Fruit fly (Drosophila melanogaster) whole organism, embryonic: ENCODE measurements around the gene Snr1.

Experiments
- Adf1 ChIP-seq: fragments of 200-800 bp; sonication (Bioruptor generic); IDR thresholded peaks from 2 replicates; pipeline ENCODE4 v1.3.6; 2022; ENCODE audit warnings: missing biosample characterization, missing genetic modification characterization
- Atf-2 ChIP-seq: fragments of 200-800 bp; sonication (Bioruptor generic); optimal IDR thresholded peaks from 2 replicates; lab custom pipeline; 2016; ENCODE audit warnings: missing biosample characterization, missing genetic modification characterization
- BEAF-32 ChIP-seq: fragments of 200-800 bp; sonication (Bioruptor generic); optimal IDR thresholded peaks from 3 replicates; lab custom pipeline; 2017; ENCODE audit warnings: missing biosample characterization, missing genetic modification characterization, mild to moderate bottlenecking, moderate library complexity, missing genetic modification reagents
- Bgb ChIP-seq: fragments of 200-800 bp; sonication (Bioruptor generic); IDR thresholded peaks from 2 replicates; pipeline ENCODE4 v1.3.6; 2022; ENCODE audit warnings: missing biosample characterization, missing genetic modification characterization; ENCODE audit not compliant: partially characterized antibody
- CG10209 ChIP-seq: fragments of 200-800 bp; sonication (Bioruptor generic); optimal IDR thresholded peaks from 3 replicates; lab custom pipeline; 2017; ENCODE audit warnings: missing biosample characterization, mild to moderate bottlenecking, missing genetic modification characterization, missing genetic modification reagents
- CG12769 ChIP-seq: fragments of 200-800 bp; sonication (Bioruptor generic); optimal IDR thresholded peaks from 2 replicates; lab custom pipeline; 2019; ENCODE audit warnings: missing biosample characterization, mild to moderate bottlenecking, missing genetic modification characterization, moderate library complexity
- CG13287 ChIP-seq: fragments of 200-800 bp; sonication (Bioruptor generic); IDR thresholded peaks from 2 replicates; pipeline ENCODE4 v1.3.6; 2022; ENCODE audit warnings: missing biosample characterization, missing genetic modification characterization; ENCODE audit not compliant: partially characterized antibody
- CG15514 ChIP-seq: fragments of 200-800 bp; sonication (Bioruptor generic); optimal IDR thresholded peaks from 3 replicates; lab custom pipeline; 2017; ENCODE audit warnings: missing biosample characterization, missing genetic modification characterization, mild to moderate bottlenecking, moderate library complexity, missing genetic modification reagents
- CG2678 ChIP-seq: fragments of 200-800 bp; sonication (Bioruptor generic); optimal IDR thresholded peaks from 3 replicates; lab custom pipeline; 2019; ENCODE audit warnings: missing biosample characterization, mild to moderate bottlenecking, missing genetic modification characterization, moderate library complexity
- CG3065 ChIP-seq: fragments of 200-800 bp; sonication (Bioruptor generic); optimal IDR thresholded peaks from 2 replicates; lab custom pipeline; 2016; ENCODE audit warnings: missing biosample characterization, missing genetic modification characterization
- CG34376 ChIP-seq: fragments of 200-800 bp; sonication (Bioruptor generic); optimal IDR thresholded peaks from 2 replicates; lab custom pipeline; 2018; ENCODE audit warnings: missing biosample characterization, mild to moderate bottlenecking, missing genetic modification characterization
- CG34422 ChIP-seq: fragments of 200-800 bp; sonication (Bioruptor generic); IDR thresholded peaks from 3 replicates; pipeline ENCODE4 v1.3.6; 2022; ENCODE audit warnings: missing biosample characterization, missing genetic modification characterization
- CG3726 ChIP-seq: fragments of 200-800 bp; sonication (Bioruptor generic); IDR thresholded peaks from 3 replicates; pipeline ENCODE4, ENCODE4 v1.3.6; 2022; ENCODE audit warnings: missing biosample characterization, missing genetic modification characterization
- CG4282 ChIP-seq: fragments of 200-800 bp; sonication (Bioruptor generic); optimal IDR thresholded peaks from 2 replicates; lab custom pipeline; 2016; ENCODE audit warnings: missing biosample characterization, missing genetic modification characterization
- CG4730 ChIP-seq: fragments of 200-800 bp; sonication (Bioruptor generic); IDR thresholded peaks from 2 replicates; pipeline ENCODE4 v1.3.6; 2022; ENCODE audit warnings: missing biosample characterization, missing genetic modification characterization
- CG5180 ChIP-seq: fragments of 200-800 bp; sonication (Bioruptor generic); optimal IDR thresholded peaks from 3 replicates; lab custom pipeline; 2017; ENCODE audit warnings: missing biosample characterization, missing genetic modification characterization, mild to moderate bottlenecking, moderate library complexity, missing genetic modification reagents
- CG7271 ChIP-seq: fragments of 200-800 bp; sonication (Bioruptor generic); optimal IDR thresholded peaks from 2 replicates; lab custom pipeline; 2018; ENCODE audit warnings: missing biosample characterization, mild to moderate bottlenecking, missing genetic modification characterization, moderate library complexity
- CG7928 ChIP-seq: fragments of 200-800 bp; sonication (Bioruptor generic); optimal IDR thresholded peaks from 2 replicates; lab custom pipeline; 2017; ENCODE audit warnings: missing biosample characterization, mild to moderate bottlenecking, missing genetic modification characterization
- Chrac-16 ChIP-seq: fragments of 200-800 bp; sonication (Bioruptor generic); optimal IDR thresholded peaks from 3 replicates; lab custom pipeline; 2016; ENCODE audit warnings: missing biosample characterization, missing genetic modification characterization
- CoRest ChIP-seq: fragments of 200-800 bp; sonication (Bioruptor generic); optimal IDR thresholded peaks from 3 replicates; lab custom pipeline; 2018; ENCODE audit warnings: missing biosample characterization, mild to moderate bottlenecking, missing genetic modification characterization, moderate library complexity
- Deaf1 ChIP-seq: fragments of 200-800 bp; optimal IDR thresholded peaks from 3 replicates; lab custom pipeline; 2019; ENCODE audit warnings: missing biosample characterization, mild to moderate bottlenecking, missing genetic modification characterization, moderate library complexity
- Dip2 ChIP-seq: fragments of 200-800 bp; sonication (Bioruptor generic); IDR thresholded peaks from 2 replicates; pipeline ENCODE4 v1.3.6; 2022; ENCODE audit warnings: missing biosample characterization, missing genetic modification characterization
- Doc3 ChIP-seq: fragments of 200-800 bp; sonication (Bioruptor generic); IDR thresholded peaks from 3 replicates; pipeline ENCODE4 v1.3.6; 2022; ENCODE audit warnings: missing biosample characterization, missing genetic modification characterization; ENCODE audit not compliant: partially characterized antibody
- Dp ChIP-seq: fragments of 200-800 bp; sonication (Bioruptor generic); optimal IDR thresholded peaks from 2 replicates; lab custom pipeline; 2018; ENCODE audit warnings: missing biosample characterization, mild to moderate bottlenecking, missing genetic modification characterization, moderate library complexity
- MBD-R2 ChIP-seq: fragments of 200-800 bp; sonication (Bioruptor generic); IDR thresholded peaks from 2 replicates; pipeline ENCODE4 v1.3.6; 2022; ENCODE audit warnings: missing biosample characterization, missing genetic modification characterization
- Med ChIP-seq: fragments of 200-800 bp; sonication (Bioruptor generic); peaks from one replicate; lab custom pipeline; 2016; ENCODE audit warnings: missing biosample characterization, missing genetic modification characterization, mild to moderate bottlenecking, inconsistent platforms, moderate library complexity
- NK7.1 ChIP-seq: fragments of 200-800 bp; sonication (Bioruptor generic); optimal IDR thresholded peaks from 3 replicates; lab custom pipeline; 2016; ENCODE audit warnings: missing biosample characterization, missing genetic modification characterization
- Oli ChIP-seq: fragments of 200-800 bp; sonication (Bioruptor generic); optimal IDR thresholded peaks from 2 replicates; lab custom pipeline; 2018; ENCODE audit warnings: missing biosample characterization, mild to moderate bottlenecking, missing genetic modification characterization, moderate library complexity
- Ravus ChIP-seq: fragments of 200-800 bp; sonication (Bioruptor generic); IDR thresholded peaks from 2 replicates; pipeline ENCODE4 v1.3.6; 2022; ENCODE audit warnings: missing biosample characterization, missing genetic modification characterization
- Scr ChIP-seq: fragments of 200-800 bp; sonication (Bioruptor generic); IDR thresholded peaks from 2 replicates; pipeline ENCODE4 v1.3.6; 2022; ENCODE audit warnings: missing biosample characterization, missing genetic modification characterization; ENCODE audit not compliant: partially characterized antibody
- ac ChIP-seq: fragments of 200-800 bp; sonication (Bioruptor generic); optimal IDR thresholded peaks from 3 replicates; lab custom pipeline; 2017; ENCODE audit warnings: missing biosample characterization, mild to moderate bottlenecking, missing genetic modification characterization
- amos ChIP-seq: fragments of 200-800 bp; sonication (Bioruptor generic); IDR thresholded peaks from 2 replicates; pipeline ENCODE4 v1.3.6; 2022; ENCODE audit warnings: missing biosample characterization, missing genetic modification characterization; ENCODE audit not compliant: partially characterized antibody
- ara ChIP-seq: fragments of 200-800 bp; sonication (Bioruptor generic); IDR thresholded peaks from 2 replicates; pipeline ENCODE4 v1.3.6; 2022; ENCODE audit warnings: missing biosample characterization, missing genetic modification characterization
- bsh ChIP-seq, 2 experiments: fragments of 200-800 bp; sonication (Bioruptor generic); optimal IDR thresholded peaks; 2 replicates each; lab custom pipeline; 2017 to 2018; ENCODE audit warnings: mild to moderate bottlenecking in 2 of 2, missing biosample characterization in 2 of 2, missing genetic modification characterization in 2 of 2, moderate library complexity in 1 of 2
- cad ChIP-seq: fragments of >200 bp; optimal IDR thresholded peaks from 2 replicates; lab custom pipeline; 2017; ENCODE audit warnings: missing biosample characterization, missing genetic modification characterization
- cato ChIP-seq: fragments of 200-800 bp; sonication (Bioruptor generic); optimal IDR thresholded peaks from 2 replicates; lab custom pipeline; 2016; ENCODE audit warnings: missing biosample characterization, missing genetic modification characterization, borderline replicate concordance
- corto ChIP-seq: fragments of 200-800 bp; sonication (Bioruptor generic); optimal IDR thresholded peaks from 2 replicates; lab custom pipeline; 2016; ENCODE audit warnings: missing biosample characterization, mild to moderate bottlenecking, missing genetic modification characterization, moderate library complexity
- en ChIP-seq: fragments of 200-800 bp; sonication (Bioruptor generic); optimal IDR thresholded peaks from 2 replicates; lab custom pipeline; 2016; ENCODE audit warnings: missing biosample characterization, missing genetic modification characterization
- ftz-f1 ChIP-seq: fragments of 200-800 bp; sonication (Bioruptor generic); optimal IDR thresholded peaks from 2 replicates; lab custom pipeline; 2016; ENCODE audit warnings: missing biosample characterization, missing genetic modification characterization
- gem ChIP-seq: fragments of 200-800 bp; sonication (Bioruptor generic); optimal IDR thresholded peaks from 2 replicates; lab custom pipeline; 2019; ENCODE audit warnings: missing biosample characterization, mild to moderate bottlenecking, missing genetic modification characterization, moderate library complexity
- grn ChIP-seq: fragments of 200-800 bp; sonication (Bioruptor generic); optimal IDR thresholded peaks from 3 replicates; lab custom pipeline; 2017; ENCODE audit warnings: missing biosample characterization, missing genetic modification characterization
- ham ChIP-seq: fragments of 200-800 bp; sonication (Bioruptor generic); IDR thresholded peaks from 2 replicates; pipeline ENCODE4 v1.3.6; 2022; ENCODE audit warnings: missing biosample characterization, missing genetic modification characterization
- ind ChIP-seq: fragments of 200-800 bp; sonication (Bioruptor generic); optimal IDR thresholded peaks from 3 replicates; lab custom pipeline; 2016; ENCODE audit warnings: missing biosample characterization, missing genetic modification characterization
- mirr ChIP-seq: fragments of 200-800 bp; sonication (Bioruptor generic); optimal IDR thresholded peaks from 3 replicates; lab custom pipeline; 2018; ENCODE audit warnings: missing biosample characterization, mild to moderate bottlenecking, missing genetic modification characterization
- nerfin-1 ChIP-seq: fragments of 200-800 bp; sonication (Bioruptor generic); optimal IDR thresholded peaks from 3 replicates; lab custom pipeline; 2019; ENCODE audit warnings: missing biosample characterization, mild to moderate bottlenecking, missing genetic modification characterization, moderate library complexity
- nerfin-2 ChIP-seq: fragments of 200-800 bp; sonication (Bioruptor generic); IDR thresholded peaks from 2 replicates; pipeline ENCODE4 v1.3.6; 2022; ENCODE audit warnings: missing biosample characterization, missing genetic modification characterization; ENCODE audit not compliant: partially characterized antibody
- pan ChIP-seq, 4 experiments: fragments of >200 bp in 3 of 4; fragments of 200-800 bp in 1 of 4; sonication (Bioruptor generic) in 1 of 4; optimal IDR thresholded peaks in 3 of 4; IDR thresholded peaks in 1 of 4; 2 replicates each; pipeline versions ENCODE4 v1.3.6 to Lab custom; 2017 to 2022; ENCODE audit warnings: missing biosample characterization in 2 of 4, missing genetic modification characterization in 2 of 4, mixed read lengths in 1 of 4
- pita ChIP-seq: fragments of 200-800 bp; sonication (Bioruptor generic); optimal IDR thresholded peaks from 2 replicates; lab custom pipeline; 2017; ENCODE audit warnings: missing biosample characterization, mild to moderate bottlenecking, missing genetic modification characterization
- schlank ChIP-seq: fragments of 200-800 bp; sonication (Bioruptor generic); optimal IDR thresholded peaks from 2 replicates; lab custom pipeline; 2018; ENCODE audit warnings: missing biosample characterization, mild to moderate bottlenecking, missing genetic modification characterization

The Snr1 gene

dm6 chr3R:5503789-5504387 is 33.2 kb downstream of the Snr1 start (continued):
- no peak for TF ChIP-seq NK7.1 (GFP tag; lab: Kevin White, UChicago)
- TF ChIP-seq CG10209 (GFP tag; lab: Kevin White, UChicago): no peak
- TF ChIP-seq Adf1 (GFP tag; lab: Robert Waterston, UW): no peak
- no peak for TF ChIP-seq nerfin-2 (GFP tag; lab: Robert Waterston, UW)
- TF ChIP-seq pan (optimal IDR thresholded peaks at IDR 0.05; lab: Kevin White, UChicago): no peak
- no peak for TF ChIP-seq pan (GFP tag; optimal IDR thresholded peaks at IDR 0.05 in 1 of 2, IDR thresholded peaks at IDR 0.05 in 1 of 2)
- no peak for TF ChIP-seq Dip2 (GFP tag; lab: Robert Waterston, UW)
- no peak for TF ChIP-seq bsh (GFP tag; optimal IDR thresholded peaks at IDR 0.05; lab: Kevin White, UChicago)
- no peak for TF ChIP-seq CoRest (tag; lab: Kevin White, UChicago)
- TF ChIP-seq cad (GFP tag; lab: Kevin White, UChicago): no peak
- TF ChIP-seq amos (GFP tag; lab: Robert Waterston, UW): no peak
- TF ChIP-seq MBD-R2 (GFP tag; lab: Robert Waterston, UW): no peak
- TF ChIP-seq CG3726 (GFP tag; lab: Robert Waterston, UW): no peak
- TF ChIP-seq CG4730 (GFP tag; lab: Robert Waterston, UW): no peak
- TF ChIP-seq Doc3 (GFP tag; lab: Robert Waterston, UW): 0 out of 3 replicates have a peak, but pooled peaks have one; percentile 16
- TF ChIP-seq en: no peak
- no peak for TF ChIP-seq nerfin-1 (tag; lab: Kevin White, UChicago)
- no peak for TF ChIP-seq CG7928
- TF ChIP-seq Med: peak; percentile 76
- peak; percentile 19 for TF ChIP-seq CG12769 (tag; lab: Kevin White, UChicago)
- no peak for TF ChIP-seq ara (GFP tag; lab: Robert Waterston, UW)
- TF ChIP-seq mirr (GFP tag; lab: Kevin White, UChicago): peak; percentile 82
- TF ChIP-seq Deaf1 (tag; lab: Kevin White, UChicago): peak; percentile 84
- no peak for TF ChIP-seq BEAF-32 (GFP tag; lab: Kevin White, UChicago)
- TF ChIP-seq Bgb (GFP tag; lab: Robert Waterston, UW): no peak
- no peak for TF ChIP-seq CG7271 (tag; lab: Kevin White, UChicago)
- TF ChIP-seq Atf-2 (GFP tag; lab: Kevin White, UChicago): no peak
- no peak for TF ChIP-seq ftz-f1 (GFP tag; lab: Kevin White, UChicago)
- no peak for TF ChIP-seq Ravus (GFP tag; lab: Robert Waterston, UW)
- TF ChIP-seq CG15514 (GFP tag; lab: Kevin White, UChicago): peak; percentile 12
- no peak for TF ChIP-seq cato
- no peak for TF ChIP-seq pita (GFP tag; lab: Kevin White, UChicago)
- TF ChIP-seq Dp (GFP tag; lab: Kevin White, UChicago): no peak
- no peak for TF ChIP-seq CG2678 (tag; lab: Kevin White, UChicago)
- TF ChIP-seq CG34376 (GFP tag; lab: Kevin White, UChicago): peak; percentile 64
- TF ChIP-seq Scr (GFP tag; lab: Robert Waterston, UW): no peak
- TF ChIP-seq gem (tag; lab: Kevin White, UChicago): peak; percentile 76

DNA sequence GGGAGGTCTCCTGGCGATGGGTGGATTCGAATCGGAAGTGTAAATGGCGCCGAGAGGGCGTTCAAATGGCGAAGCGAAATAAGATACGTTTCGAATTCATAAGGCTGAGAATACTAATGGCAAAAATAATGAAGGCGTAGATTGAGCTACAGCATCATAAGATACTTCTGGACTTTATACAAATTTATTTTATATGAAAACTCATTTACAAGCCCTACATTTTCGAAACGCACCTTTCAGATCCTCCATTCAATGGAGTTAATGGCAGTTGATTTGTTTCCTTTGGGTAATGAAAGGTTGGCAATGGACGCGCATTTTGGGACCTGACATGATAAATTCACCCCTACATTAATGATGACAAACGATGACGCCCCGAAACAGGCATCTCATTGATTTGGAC is 44.0 kb downstream of the Snr1 start:
- TF ChIP-seq ind (no peak), corto (GFP tag; lab: Kevin White, UChicago) (no peak), ham (GFP tag; lab: Robert Waterston, UW) (no peak), CG13287 (GFP tag; lab: Robert Waterston, UW) (no peak), grn (GFP tag; lab: Kevin White, UChicago) (no peak), CG5180 (GFP tag; lab: Kevin White, UChicago) (no peak), schlank (no peak), en (no peak), CG3065 (GFP tag; lab: Kevin White, UChicago) (no peak), Chrac-16 (GFP tag; lab: Kevin White, UChicago) (no peak), CG4282 (GFP tag; lab: Kevin White, UChicago) (no peak), ac (no peak), Oli (no peak), CG34422 (GFP tag; lab: Robert Waterston, UW) (no peak)
